Fruit fly (Drosophila melanogaster) whole organism: ENCODE results near the gene Fhos.

Experiments used
- CG8478 ChIP-seq: fragments of >200 bp; optimal IDR thresholded peaks from 2 replicates; lab custom pipeline; 2018; ENCODE audit warnings: inconsistent platforms
- Dll ChIP-seq: fragments of >200 bp; optimal IDR thresholded peaks from 2 replicates; lab custom pipeline; 2017
- EcR ChIP-seq, 2 experiments: fragments of >200 bp; optimal IDR thresholded peaks; 2 replicates each; lab custom pipeline; 2017; ENCODE audit warnings: missing biosample characterization in 2 of 2, missing genetic modification characterization in 2 of 2, missing genetic modification reagents in 2 of 2
- pan ChIP-seq: fragments of >200 bp; optimal IDR thresholded peaks from 2 replicates; lab custom pipeline; 2017

dm6 chr3L:8830017-8830702, 76.7 kb downstream of the Fhos start:
- TF ChIP-seq Dll (lab: Kevin White, UChicago) (no peak), CG8478 (lab: Kevin White, UChicago) (no peak), pan (no peak), EcR (GFP tag; optimal IDR thresholded peaks at IDR 0.05; lab: Kevin White, UChicago) (no peak)
